Fruit fly (Drosophila melanogaster): ENCODE data around the gene CG15747.

Gene CG15747

DNA sequence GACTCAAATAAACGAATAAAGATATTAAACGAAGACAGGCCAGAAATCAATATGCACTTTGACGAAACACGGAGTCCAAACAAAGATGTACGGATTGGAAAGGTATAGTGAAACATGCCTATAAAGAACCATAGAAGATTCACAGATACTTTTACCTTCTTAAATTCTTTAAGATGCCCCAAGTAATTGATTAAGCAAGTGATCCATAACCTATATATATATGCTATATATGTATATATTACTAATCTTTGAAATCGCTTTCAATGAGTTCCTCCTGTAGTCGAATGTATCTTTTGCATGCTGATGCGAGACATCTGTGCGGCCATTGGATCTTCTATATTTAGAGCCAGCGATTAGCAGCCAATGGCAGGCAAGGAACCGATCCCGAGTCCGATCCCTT lies 30.0 kb downstream of the CG15747 start, which contains the start of gene dmrt11E (continued):
- no peak for TF ChIP-seq tll (GFP tag; optimal IDR thresholded peaks at IDR 0.05)
- TF ChIP-seq Max (GFP tag; optimal IDR thresholded peaks at IDR 0.05), result no peak
- no peak for TF ChIP-seq h (optimal IDR thresholded peaks at IDR 0.05)
- TF ChIP-seq CG12104 (GFP tag; optimal IDR thresholded peaks at IDR 0.05), result peak; percentile 28
- TF ChIP-seq Gug (GFP tag; IDR thresholded peaks at IDR 0.05), result no peak; the same call in 3 of the 4 replicates
- TF ChIP-seq Hr78 (GFP tag; optimal IDR thresholded peaks at IDR 0.05), result no peak
- no peak for TF ChIP-seq tup (GFP tag; optimal IDR thresholded peaks at IDR 0.05)
- no peak for TF ChIP-seq Pdp1 (GFP tag; optimal IDR thresholded peaks at IDR 0.05)
- TF ChIP-seq CG5180 (GFP tag; optimal IDR thresholded peaks at IDR 0.05), result peak; percentile 26
- peak; percentile 68 for TF ChIP-seq CG11504 (tag; optimal IDR thresholded peaks at IDR 0.05)
- peak; percentile 48 for TF ChIP-seq Asciz (GFP tag; optimal IDR thresholded peaks at IDR 0.05)
- TF ChIP-seq Fer1 (GFP tag; optimal IDR thresholded peaks at IDR 0.05), result no peak
- TF ChIP-seq pnt (GFP tag; optimal IDR thresholded peaks at IDR 0.05), result no peak
- TF ChIP-seq HHEX (GFP tag; optimal IDR thresholded peaks at IDR 0.05), result peak; percentile 13
- no peak for TF ChIP-seq CG16779 (GFP tag; IDR thresholded peaks at IDR 0.05)
- TF ChIP-seq D19A (tag; optimal IDR thresholded peaks at IDR 0.05), result peak; percentile 77
- TF ChIP-seq yki (optimal IDR thresholded peaks at IDR 0.05), result no peak
- no peak for TF ChIP-seq pum (GFP tag; optimal IDR thresholded peaks at IDR 0.05)
- peak; percentile 45 for TF ChIP-seq H2.0 (GFP tag; IDR thresholded peaks at IDR 0.05)
- no peak for TF ChIP-seq Dad (GFP tag; optimal IDR thresholded peaks at IDR 0.05)
- TF ChIP-seq CG3838 (GFP tag; optimal IDR thresholded peaks at IDR 0.05), result no peak
- no peak for TF ChIP-seq CG31224 (GFP tag; IDR thresholded peaks at IDR 0.05)
- TF ChIP-seq CG4707 (GFP tag; optimal IDR thresholded peaks at IDR 0.05), result peak; percentile 35
- TF ChIP-seq Sry-δ (GFP tag; optimal IDR thresholded peaks at IDR 0.05), result no peak
- TF ChIP-seq cad (GFP tag; optimal IDR thresholded peaks at IDR 0.05), result no peak
- peak; percentile 73 for TF ChIP-seq Blimp-1 (GFP tag; optimal IDR thresholded peaks at IDR 0.05)
- TF ChIP-seq Nf-YB (GFP tag; optimal IDR thresholded peaks at IDR 0.05), result peak; percentile 94
- TF ChIP-seq CG6683 (GFP tag; optimal IDR thresholded peaks at IDR 0.05), result no peak
- no peak for TF ChIP-seq crol (GFP tag; IDR thresholded peaks at IDR 0.05)
- no peak for TF ChIP-seq CG17912 (GFP tag; optimal IDR thresholded peaks at IDR 0.05)
- peak; percentile 83 for TF ChIP-seq CG18262 (tag; optimal IDR thresholded peaks at IDR 0.05)
- no peak for TF ChIP-seq lab (GFP tag; optimal IDR thresholded peaks at IDR 0.05)
- no peak for TF ChIP-seq CG14441 (GFP tag; IDR thresholded peaks at IDR 0.05)
- TF ChIP-seq CG2875 (GFP tag; optimal IDR thresholded peaks at IDR 0.05), result peak; percentile 58
- TF ChIP-seq CG3726 (GFP tag; IDR thresholded peaks at IDR 0.05), result no peak
- peak; percentile 62 for TF ChIP-seq oc (tag; optimal IDR thresholded peaks at IDR 0.05)
- no peak for TF ChIP-seq Neu2 (GFP tag; optimal IDR thresholded peaks at IDR 0.05; ENCODE audit: borderline replicate concordance)
- TF ChIP-seq CG8359 (GFP tag; optimal IDR thresholded peaks at IDR 0.05; ENCODE audit: borderline replicate concordance), result peak; percentile 36
- TF ChIP-seq fd3F (GFP tag; optimal IDR thresholded peaks at IDR 0.05), result no peak
- TF ChIP-seq Fer2 (tag; optimal IDR thresholded peaks at IDR 0.05), result no peak
- peak; percentile 56 for TF ChIP-seq CG1529 (GFP tag; optimal IDR thresholded peaks at IDR 0.05)
- no peak for TF ChIP-seq sna (GFP tag; IDR thresholded peaks at IDR 0.05; ENCODE audit: partially characterized antibody)
- peak; percentile 82 for TF ChIP-seq gem (tag; optimal IDR thresholded peaks at IDR 0.05)
- no peak for TF ChIP-seq CG4360 (GFP tag; IDR thresholded peaks at IDR 0.05)
- peak; percentile 37 for TF ChIP-seq CG1233 (GFP tag; optimal IDR thresholded peaks at IDR 0.05)
- peak; percentile 50 for TF ChIP-seq CG4424 (GFP tag; optimal IDR thresholded peaks at IDR 0.05)
- 0 out of 2 replicates have a peak, but pooled peaks have one; percentile 51 for TF ChIP-seq sim (GFP tag; IDR thresholded peaks at IDR 0.05)
- TF ChIP-seq CG8290 (GFP tag; optimal IDR thresholded peaks at IDR 0.05), result peak; percentile 22
- TF ChIP-seq CG8290 (tag; optimal IDR thresholded peaks at IDR 0.05), result no peak
- TF ChIP-seq ac (GFP tag; optimal IDR thresholded peaks at IDR 0.05), result peak; percentile 54
- TF ChIP-seq gce (GFP tag; IDR thresholded peaks at IDR 0.05), result 0 out of 3 replicates have a peak, but pooled peaks have one; percentile 26
